Fruit fly (Drosophila melanogaster) whole organism, pupa: ENCODE results near the gene CG32087.

Source experiments
- CG10348 ChIP-seq: fragments of 200-800 bp; sonication (Bioruptor generic); IDR thresholded peaks from 2 replicates; pipeline ENCODE4 v1.3.6; 2022; ENCODE audit warnings: missing biosample characterization, missing genetic modification characterization
- CG12605 ChIP-seq: fragments of 200-800 bp; sonication (Bioruptor generic); IDR thresholded peaks from 2 replicates; pipeline ENCODE4 v1.3.6; 2022; ENCODE audit warnings: missing biosample characterization, missing genetic modification characterization
- CG9948 ChIP-seq: fragments of 200-800 bp; sonication (Bioruptor generic); optimal IDR thresholded peaks from 2 replicates; lab custom pipeline; 2018; ENCODE audit warnings: missing biosample characterization, mild to moderate bottlenecking, missing genetic modification characterization, moderate library complexity
- D1 ChIP-seq: fragments of 200-800 bp; sonication (Bioruptor generic); optimal IDR thresholded peaks from 2 replicates; lab custom pipeline; 2018; ENCODE audit warnings: missing biosample characterization, mild to moderate bottlenecking, missing genetic modification characterization, moderate library complexity

- TF ChIP-seq CG9948 (tag; lab: Kevin White, UChicago) (no peak), CG12605 (no peak), CG10348 (GFP tag; lab: Robert Waterston, UW) (no peak), D1 (tag; lab: Kevin White, UChicago) (no peak)
Measured at dm6 chr3L:11774401-11774800, 42.5 kb downstream of the CG32087 start, which contains the start of gene Tim13.
